Fruit fly (Drosophila melanogaster) whole organism, embryonic: ENCODE measurements around the gene jdp.
A peak's percentile ranks its signal among the peaks of the same experiment; 100 is the strongest.

ENCODE experiments used
- Antp ChIP-seq: fragments of 200-800 bp; sonication (Bioruptor generic); optimal IDR thresholded peaks from 3 replicates; lab custom pipeline; 2016; ENCODE audit warnings: missing biosample characterization, missing genetic modification characterization
- Atf3 ChIP-seq: fragments of 200-800 bp; sonication (Bioruptor generic); optimal IDR thresholded peaks from 3 replicates; lab custom pipeline; 2016; ENCODE audit warnings: missing biosample characterization, missing genetic modification characterization
- BtbVII ChIP-seq: fragments of 200-800 bp; sonication (Bioruptor generic); optimal IDR thresholded peaks from 3 replicates; lab custom pipeline; 2017; ENCODE audit warnings: missing biosample characterization, mild to moderate bottlenecking, missing genetic modification characterization
- CG10147 ChIP-seq: fragments of 200-800 bp; sonication (Bioruptor generic); optimal IDR thresholded peaks from 2 replicates; lab custom pipeline; 2019; ENCODE audit warnings: missing biosample characterization, mild to moderate bottlenecking, missing genetic modification characterization, moderate library complexity
- CG10209 ChIP-seq: fragments of 200-800 bp; sonication (Bioruptor generic); optimal IDR thresholded peaks from 3 replicates; lab custom pipeline; 2017; ENCODE audit warnings: missing biosample characterization, mild to moderate bottlenecking, missing genetic modification characterization, missing genetic modification reagents
- CG11696 ChIP-seq: fragments of 200-800 bp; sonication (Bioruptor generic); IDR thresholded peaks from 2 replicates; pipeline ENCODE4 v1.3.6; 2022; ENCODE audit warnings: missing biosample characterization, missing genetic modification characterization
- CG14014 ChIP-seq: fragments of 200-800 bp; sonication (Bioruptor generic); IDR thresholded peaks from 2 replicates; pipeline ENCODE4 v1.3.6; 2022; ENCODE audit warnings: missing biosample characterization, missing genetic modification characterization
- CG15514 ChIP-seq: fragments of 200-800 bp; sonication (Bioruptor generic); optimal IDR thresholded peaks from 3 replicates; lab custom pipeline; 2017; ENCODE audit warnings: missing biosample characterization, missing genetic modification characterization, mild to moderate bottlenecking, moderate library complexity, missing genetic modification reagents
- CG16813 ChIP-seq: fragments of 200-800 bp; sonication (Bioruptor generic); IDR thresholded peaks from 3 replicates; pipeline ENCODE4 v1.3.6; 2022; ENCODE audit warnings: missing biosample characterization, missing genetic modification characterization; ENCODE audit not compliant: partially characterized antibody
- CG18619 ChIP-seq: fragments of 200-800 bp; sonication (Bioruptor generic); optimal IDR thresholded peaks from 3 replicates; lab custom pipeline; 2017; ENCODE audit warnings: missing biosample characterization, mild to moderate bottlenecking, missing genetic modification characterization
- CG31224 ChIP-seq: fragments of 200-800 bp; sonication (Bioruptor generic); IDR thresholded peaks from 2 replicates; pipeline ENCODE4 v1.3.6; 2022; ENCODE audit warnings: missing biosample characterization, missing genetic modification characterization
- CG31365 ChIP-seq: fragments of 200-800 bp; sonication (Bioruptor generic); optimal IDR thresholded peaks from 2 replicates; lab custom pipeline; 2018; ENCODE audit warnings: missing biosample characterization, mild to moderate bottlenecking, missing genetic modification characterization
- CG4424 ChIP-seq: fragments of 200-800 bp; sonication (Bioruptor generic); optimal IDR thresholded peaks from 3 replicates; lab custom pipeline; 2016; ENCODE audit warnings: missing biosample characterization, missing genetic modification characterization
- CG7271 ChIP-seq: fragments of 200-800 bp; sonication (Bioruptor generic); optimal IDR thresholded peaks from 2 replicates; lab custom pipeline; 2018; ENCODE audit warnings: missing biosample characterization, mild to moderate bottlenecking, missing genetic modification characterization, moderate library complexity
- CG8290 ChIP-seq, 3 experiments: fragments of 200-800 bp; sonication (Bioruptor generic); optimal IDR thresholded peaks; 2 replicates each; lab custom pipeline; 2016 to 2019; ENCODE audit warnings: missing biosample characterization in 3 of 3, missing genetic modification characterization in 3 of 3, mild to moderate bottlenecking in 2 of 3, moderate library complexity in 1 of 3
- CG9609 ChIP-seq: fragments of 200-800 bp; sonication (Bioruptor generic); optimal IDR thresholded peaks from 3 replicates; lab custom pipeline; 2016; ENCODE audit warnings: missing biosample characterization, missing genetic modification characterization
- CG9932 ChIP-seq: fragments of 200-800 bp; sonication (Bioruptor generic); IDR thresholded peaks from 2 replicates; pipeline ENCODE4 v1.3.6; 2022; ENCODE audit warnings: missing biosample characterization, missing genetic modification characterization
- CTCF ChIP-seq: fragments of 200-800 bp; sonication (Bioruptor generic); optimal IDR thresholded peaks from 2 replicates; lab custom pipeline; 2017; ENCODE audit warnings: missing biosample characterization, mild to moderate bottlenecking, missing genetic modification characterization, moderate library complexity
- CrebB ChIP-seq: fragments of 200-800 bp; sonication (Bioruptor generic); optimal IDR thresholded peaks from 3 replicates; lab custom pipeline; 2018; ENCODE audit warnings: missing biosample characterization, mild to moderate bottlenecking, missing genetic modification characterization
- E2f1 ChIP-seq: fragments of 200-800 bp; sonication (Bioruptor generic); IDR thresholded peaks from 2 replicates; pipeline ENCODE4 v1.3.6; 2022; ENCODE audit warnings: missing biosample characterization, missing genetic modification characterization
- Elba2 ChIP-seq: fragments of 200-800 bp; sonication (Bioruptor generic); optimal IDR thresholded peaks from 3 replicates; lab custom pipeline; 2016; ENCODE audit warnings: missing biosample characterization, missing genetic modification characterization
- HHEX ChIP-seq: fragments of 200-800 bp; sonication (Bioruptor generic); optimal IDR thresholded peaks from 3 replicates; lab custom pipeline; 2017; ENCODE audit warnings: missing biosample characterization, mild to moderate bottlenecking, missing genetic modification characterization, missing genetic modification reagents
- HLH54F ChIP-seq: fragments of 200-800 bp; sonication (Bioruptor generic); optimal IDR thresholded peaks from 3 replicates; lab custom pipeline; 2016; ENCODE audit warnings: missing biosample characterization, missing genetic modification characterization
- Hand ChIP-seq: fragments of 200-800 bp; sonication (Bioruptor generic); optimal IDR thresholded peaks from 2 replicates; lab custom pipeline; 2017; ENCODE audit warnings: mild to moderate bottlenecking, missing biosample characterization, missing genetic modification reagents, missing genetic modification characterization
- HmgD ChIP-seq: fragments of 200-800 bp; sonication (Bioruptor generic); optimal IDR thresholded peaks from 3 replicates; lab custom pipeline; 2016; ENCODE audit warnings: missing biosample characterization, missing genetic modification characterization
- Hmr ChIP-seq: fragments of 200-800 bp; sonication (Bioruptor generic); optimal IDR thresholded peaks from 3 replicates; lab custom pipeline; 2017; ENCODE audit warnings: mild to moderate bottlenecking, missing biosample characterization, missing genetic modification reagents, missing genetic modification characterization
- Hsf ChIP-seq: fragments of 200-800 bp; sonication (Bioruptor generic); optimal IDR thresholded peaks from 3 replicates; lab custom pipeline; 2016; ENCODE audit warnings: missing biosample characterization, missing genetic modification characterization
- NfI ChIP-seq: fragments of 200-800 bp; sonication (Bioruptor generic); optimal IDR thresholded peaks from 3 replicates; lab custom pipeline; 2018; ENCODE audit warnings: missing biosample characterization, mild to moderate bottlenecking, missing genetic modification characterization, moderate library complexity
- Oaz ChIP-seq: fragments of 200-800 bp; sonication (Bioruptor generic); IDR thresholded peaks from 2 replicates; pipeline ENCODE4 v1.3.6; 2022; ENCODE audit warnings: missing biosample characterization, missing genetic modification characterization
- cato ChIP-seq: fragments of 200-800 bp; sonication (Bioruptor generic); optimal IDR thresholded peaks from 2 replicates; lab custom pipeline; 2016; ENCODE audit warnings: missing biosample characterization, missing genetic modification characterization, borderline replicate concordance
- caup ChIP-seq: fragments of 200-800 bp; sonication (Bioruptor generic); optimal IDR thresholded peaks from 3 replicates; lab custom pipeline; 2017; ENCODE audit warnings: missing biosample characterization, mild to moderate bottlenecking, missing genetic modification characterization, moderate library complexity; ENCODE audit not compliant: severe bottlenecking
- chm ChIP-seq: fragments of 200-800 bp; sonication (Bioruptor generic); IDR thresholded peaks from 2 replicates; pipeline ENCODE4 v1.3.6; 2022; ENCODE audit warnings: missing biosample characterization, missing genetic modification characterization
- da ChIP-seq: fragments of 200-800 bp; sonication (Bioruptor generic); optimal IDR thresholded peaks from 2 replicates; lab custom pipeline; 2016; ENCODE audit warnings: missing biosample characterization, missing genetic modification characterization
- dati ChIP-seq: fragments of 200-800 bp; sonication (Bioruptor generic); IDR thresholded peaks from 2 replicates; pipeline ENCODE4 v1.3.6; 2022; ENCODE audit warnings: missing biosample characterization, missing genetic modification characterization
- dpn ChIP-seq, 2 experiments: fragments of 200-800 bp; sonication (Bioruptor generic); optimal IDR thresholded peaks; 3 replicates each; lab custom pipeline; 2016; ENCODE audit warnings: missing biosample characterization in 2 of 2, missing genetic modification characterization in 2 of 2
- dysf ChIP-seq: fragments of 200-800 bp; sonication (Bioruptor generic); IDR thresholded peaks from 3 replicates; pipeline ENCODE4 v1.3.6; 2022; ENCODE audit warnings: missing biosample characterization, missing genetic modification characterization
- fd96Cb ChIP-seq: fragments of 200-800 bp; sonication (Bioruptor generic); optimal IDR thresholded peaks from 2 replicates; lab custom pipeline; 2018; ENCODE audit warnings: missing biosample characterization, mild to moderate bottlenecking, missing genetic modification characterization, moderate library complexity
- ftz-f1 ChIP-seq: fragments of 200-800 bp; sonication (Bioruptor generic); optimal IDR thresholded peaks from 2 replicates; lab custom pipeline; 2016; ENCODE audit warnings: missing biosample characterization, missing genetic modification characterization
- gem ChIP-seq: fragments of 200-800 bp; sonication (Bioruptor generic); optimal IDR thresholded peaks from 2 replicates; lab custom pipeline; 2019; ENCODE audit warnings: missing biosample characterization, mild to moderate bottlenecking, missing genetic modification characterization, moderate library complexity
- hkb ChIP-seq, 2 experiments: fragments of 200-800 bp in 1 of 2; fragments of >200 bp in 1 of 2; sonication (Bioruptor generic) in 1 of 2; IDR thresholded peaks in 1 of 2; optimal IDR thresholded peaks in 1 of 2; 2 replicates each; pipeline versions ENCODE4 v1.3.6 to Lab custom; 2017 to 2022; ENCODE audit warnings: missing biosample characterization in 1 of 2, missing genetic modification characterization in 1 of 2
- klu ChIP-seq: fragments of 200-800 bp; sonication (Bioruptor generic); IDR thresholded peaks from 2 replicates; pipeline ENCODE4 v1.3.6; 2022; ENCODE audit warnings: missing biosample characterization, missing genetic modification characterization
- lbe ChIP-seq: fragments of 200-800 bp; sonication (Bioruptor generic); optimal IDR thresholded peaks from 2 replicates; lab custom pipeline; 2016; ENCODE audit warnings: missing biosample characterization, mild to moderate bottlenecking, missing genetic modification characterization
- lilli ChIP-seq: fragments of 200-800 bp; sonication (Bioruptor generic); optimal IDR thresholded peaks from 3 replicates; lab custom pipeline; 2016; ENCODE audit warnings: missing biosample characterization, missing genetic modification characterization
- lmd ChIP-seq: fragments of 200-800 bp; sonication (Bioruptor generic); IDR thresholded peaks from 2 replicates; pipeline ENCODE4 v1.3.6; 2022; ENCODE audit warnings: missing biosample characterization, missing genetic modification characterization
- pan ChIP-seq, 4 experiments: fragments of >200 bp in 3 of 4; fragments of 200-800 bp in 1 of 4; sonication (Bioruptor generic) in 1 of 4; optimal IDR thresholded peaks in 3 of 4; IDR thresholded peaks in 1 of 4; 2 replicates each; pipeline versions ENCODE4 v1.3.6 to Lab custom; 2017 to 2022; ENCODE audit warnings: missing biosample characterization in 2 of 4, missing genetic modification characterization in 2 of 4, mixed read lengths in 1 of 4
- rib ChIP-seq: fragments of 200-800 bp; sonication (Bioruptor generic); IDR thresholded peaks from 2 replicates; pipeline ENCODE4 v1.3.6; 2022; ENCODE audit warnings: missing biosample characterization, missing genetic modification characterization
- slbo ChIP-seq: fragments of 200-800 bp; sonication (Bioruptor generic); IDR thresholded peaks from 2 replicates; pipeline ENCODE4 v1.3.6; 2022; ENCODE audit warnings: missing biosample characterization, missing genetic modification characterization
- sob ChIP-seq: fragments of 200-800 bp; sonication (Bioruptor generic); IDR thresholded peaks from 2 replicates; pipeline ENCODE4 v1.3.6; 2022; ENCODE audit warnings: missing biosample characterization, missing genetic modification characterization
- stc ChIP-seq: fragments of 200-800 bp; sonication (Bioruptor generic); IDR thresholded peaks from 2 replicates; pipeline ENCODE4 v1.3.6; 2022; ENCODE audit warnings: missing biosample characterization, missing genetic modification characterization
- unpg ChIP-seq: fragments of 200-800 bp; sonication (Bioruptor generic); optimal IDR thresholded peaks from 3 replicates; lab custom pipeline; 2018; ENCODE audit warnings: missing biosample characterization, mild to moderate bottlenecking, missing genetic modification characterization, moderate library complexity

Gene jdp

dm6 chr3R:30550044-30550443 lies 23.2 kb upstream of the jdp start:
- TF ChIP-seq CG11696 (GFP tag; lab: Robert Waterston, UW) (no peak), Antp (peak; percentile 25), dati (GFP tag; lab: Robert Waterston, UW) (no peak), CrebB (no peak), CG9932 (GFP tag; lab: Robert Waterston, UW) (peak; percentile 27), CG18619 (GFP tag; lab: Kevin White, UChicago) (no peak), lmd (GFP tag; lab: Robert Waterston, UW) (0 out of 2 replicates have a peak, but pooled peaks have one; percentile 28), lbe (no peak), HHEX (GFP tag; lab: Kevin White, UChicago) (peak; percentile 5), Hmr (GFP tag; lab: Kevin White, UChicago) (peak; percentile 62), sob (peak; percentile 34; the same call in 1 of the 2 replicates), Hand (GFP tag; lab: Kevin White, UChicago) (peak; percentile 27), CG10209 (GFP tag; lab: Kevin White, UChicago) (no peak), unpg (GFP tag; lab: Kevin White, UChicago) (peak; percentile 12), da (GFP tag; lab: Kevin White, UChicago) (no peak), Oaz (GFP tag; lab: Robert Waterston, UW) (no peak), CG8290 (GFP tag; optimal IDR thresholded peaks at IDR 0.05; lab: Kevin White, UChicago) (no peak), CG8290 (tag; optimal IDR thresholded peaks at IDR 0.05; lab: Kevin White, UChicago) (peak in 1 of 2 experiments; percentile 54), chm (no peak), dysf (GFP tag; lab: Robert Waterston, UW) (peak; percentile 47; the same call in 1 of the 3 replicates), caup (GFP tag; lab: Kevin White, UChicago) (peak; percentile 24), HmgD (no peak), dpn (GFP tag; optimal IDR thresholded peaks at IDR 0.05; lab: Kevin White, UChicago) (peak in 1 of 2 experiments; percentile 11), CG4424 (GFP tag; lab: Kevin White, UChicago) (no peak), lilli (GFP tag; lab: Kevin White, UChicago) (peak; percentile 17), stc (peak; percentile 12; the same call in 1 of the 2 replicates), rib (no peak), klu (GFP tag; lab: Robert Waterston, UW) (no peak), CG14014 (peak; percentile 32; the same call in 1 of the 2 replicates), CG9609 (GFP tag; lab: Kevin White, UChicago) (no peak), Hsf (GFP tag; lab: Kevin White, UChicago) (no peak), CG16813 (no peak), cato (GFP tag; lab: Kevin White, UChicago) (no peak), ftz-f1 (no peak), gem (tag; lab: Kevin White, UChicago) (peak; percentile 38), HLH54F (GFP tag; lab: Kevin White, UChicago) (peak; percentile 1), CG7271 (no peak), Elba2 (no peak), CG31365 (tag; lab: Kevin White, UChicago) (no peak), CTCF (GFP tag; lab: Kevin White, UChicago) (no peak), CG15514 (GFP tag; lab: Kevin White, UChicago) (peak; percentile 31), E2f1 (GFP tag; lab: Robert Waterston, UW) (no peak), Atf3 (no peak), CG31224 (0 out of 2 replicates have a peak, but pooled peaks have one; percentile 28), pan (optimal IDR thresholded peaks at IDR 0.05; lab: Kevin White, UChicago) (no peak), pan (GFP tag; optimal IDR thresholded peaks at IDR 0.05 in 1 of 2, IDR thresholded peaks at IDR 0.05 in 1 of 2) (peak in 1 of 2 experiments; percentile 38), fd96Cb (tag; lab: Kevin White, UChicago) (no peak), hkb (optimal IDR thresholded peaks at IDR 0.05; lab: Kevin White, UChicago) (no peak), hkb (GFP tag; IDR thresholded peaks at IDR 0.05; lab: Robert Waterston, UW) (0 out of 2 replicates have a peak, but pooled peaks have one; percentile 13), BtbVII (GFP tag; lab: Kevin White, UChicago) (no peak), slbo (GFP tag; lab: Robert Waterston, UW) (peak; percentile 56; the same call in 1 of the 2 replicates), NfI (peak; percentile 10), CG10147 (GFP tag; lab: Kevin White, UChicago) (peak; percentile 4)
